Fruit fly (Drosophila melanogaster) whole organism: ENCODE data around the gene Socs36E.

Experiments
- CG8478 ChIP-seq: fragments of >200 bp; optimal IDR thresholded peaks from 2 replicates; lab custom pipeline; 2018; ENCODE audit warnings: inconsistent platforms
- Dll ChIP-seq: fragments of >200 bp; optimal IDR thresholded peaks from 2 replicates; lab custom pipeline; 2017
- EcR ChIP-seq, 2 experiments: fragments of >200 bp; optimal IDR thresholded peaks; 2 replicates each; lab custom pipeline; 2017; ENCODE audit warnings: missing biosample characterization in 2 of 2, missing genetic modification characterization in 2 of 2, missing genetic modification reagents in 2 of 2
- pan ChIP-seq: fragments of >200 bp; optimal IDR thresholded peaks from 2 replicates; lab custom pipeline; 2017
- psq ChIP-seq: fragments of >200 bp; optimal IDR thresholded peaks from 2 replicates; lab custom pipeline; 2017
- usp ChIP-seq: fragments of >200 bp; optimal IDR thresholded peaks from 2 replicates; lab custom pipeline; 2017; ENCODE audit warnings: missing biosample characterization, missing genetic modification characterization, mixed read lengths

- TF ChIP-seq CG8478 (no peak), Dll (lab: Kevin White, UChicago) (no peak), psq (lab: Kevin White, UChicago) (no peak), pan (no peak), EcR (GFP tag; optimal IDR thresholded peaks at IDR 0.05; lab: Kevin White, UChicago) (no peak), usp (GFP tag; lab: Kevin White, UChicago) (no peak)
These were observed 11.7 kb downstream of the Socs36E start for dm6 chr2L:18140544-18140943.
